Fruit fly (Drosophila melanogaster) whole organism, embryonic: ENCODE data around the gene CG31287.
A peak's percentile ranks its signal among the peaks of the same experiment; 100 is the strongest.

Experiments used
- Bteb2 ChIP-seq: fragments of 200-800 bp; sonication (Bioruptor generic); optimal IDR thresholded peaks from 2 replicates; lab custom pipeline; 2016; ENCODE audit warnings: missing biosample characterization, missing genetic modification characterization
- CG10654 ChIP-seq: fragments of 200-800 bp; sonication (Bioruptor generic); optimal IDR thresholded peaks from 2 replicates; lab custom pipeline; 2016; ENCODE audit warnings: missing biosample characterization, missing genetic modification characterization
- CG13775 ChIP-seq: fragments of 200-800 bp; sonication (Bioruptor generic); optimal IDR thresholded peaks from 3 replicates; lab custom pipeline; 2017; ENCODE audit warnings: missing biosample characterization, mild to moderate bottlenecking, missing genetic modification characterization
- CG15601 ChIP-seq: fragments of 200-800 bp; sonication (Bioruptor generic); optimal IDR thresholded peaks from 3 replicates; lab custom pipeline; 2019; ENCODE audit warnings: missing biosample characterization, mild to moderate bottlenecking, missing genetic modification characterization, moderate library complexity
- CG16813 ChIP-seq: fragments of 200-800 bp; sonication (Bioruptor generic); IDR thresholded peaks from 3 replicates; pipeline ENCODE4 v1.3.6; 2022; ENCODE audit warnings: missing biosample characterization, missing genetic modification characterization; ENCODE audit not compliant: partially characterized antibody
- CG17361 ChIP-seq: fragments of 200-800 bp; sonication (Bioruptor generic); IDR thresholded peaks from 3 replicates; pipeline ENCODE4 v1.3.6; 2022; ENCODE audit warnings: missing biosample characterization, missing genetic modification characterization
- CG18599 ChIP-seq: fragments of 200-800 bp; sonication (Bioruptor generic); optimal IDR thresholded peaks from 3 replicates; lab custom pipeline; 2017; ENCODE audit warnings: missing biosample characterization, missing genetic modification characterization, mild to moderate bottlenecking, moderate library complexity, missing genetic modification reagents
- CG2129 ChIP-seq: fragments of 200-800 bp; sonication (Bioruptor generic); IDR thresholded peaks from 2 replicates; pipeline ENCODE4 v1.3.6; 2022; ENCODE audit warnings: missing biosample characterization, missing genetic modification characterization; ENCODE audit not compliant: partially characterized antibody
- CG2875 ChIP-seq: fragments of 200-800 bp; sonication (Bioruptor generic); optimal IDR thresholded peaks from 2 replicates; lab custom pipeline; 2017; ENCODE audit warnings: missing biosample characterization, mild to moderate bottlenecking, missing genetic modification characterization, missing genetic modification reagents
- CG31365 ChIP-seq: fragments of 200-800 bp; sonication (Bioruptor generic); optimal IDR thresholded peaks from 2 replicates; lab custom pipeline; 2018; ENCODE audit warnings: missing biosample characterization, mild to moderate bottlenecking, missing genetic modification characterization
- CG31388 ChIP-seq: fragments of 200-800 bp; sonication (Bioruptor generic); optimal IDR thresholded peaks from 2 replicates; lab custom pipeline; 2016; ENCODE audit warnings: missing biosample characterization, missing genetic modification characterization
- CG33557 ChIP-seq: fragments of 200-800 bp; sonication (Bioruptor generic); optimal IDR thresholded peaks from 2 replicates; lab custom pipeline; 2019; ENCODE audit warnings: missing biosample characterization, mild to moderate bottlenecking, missing genetic modification characterization, moderate library complexity
- CG34224 ChIP-seq: fragments of 200-800 bp; sonication (Bioruptor generic); IDR thresholded peaks from 3 replicates; pipeline ENCODE4 v1.3.6; 2022; ENCODE audit warnings: missing biosample characterization, missing genetic modification characterization; ENCODE audit not compliant: partially characterized antibody
- CG34376 ChIP-seq: fragments of 200-800 bp; sonication (Bioruptor generic); optimal IDR thresholded peaks from 2 replicates; lab custom pipeline; 2018; ENCODE audit warnings: missing biosample characterization, mild to moderate bottlenecking, missing genetic modification characterization
- CG3995 ChIP-seq: fragments of 200-800 bp; sonication (Bioruptor generic); optimal IDR thresholded peaks from 3 replicates; lab custom pipeline; 2016; ENCODE audit warnings: missing biosample characterization, missing genetic modification characterization
- CG4404 ChIP-seq: fragments of 200-800 bp; sonication (Bioruptor generic); IDR thresholded peaks from 2 replicates; pipeline ENCODE4 v1.3.6; 2022; ENCODE audit warnings: missing biosample characterization, missing genetic modification characterization
- CG6654 ChIP-seq: fragments of 200-800 bp; sonication (Bioruptor generic); optimal IDR thresholded peaks from 2 replicates; lab custom pipeline; 2017; ENCODE audit warnings: missing biosample characterization, mild to moderate bottlenecking, missing genetic modification characterization
- CG7357 ChIP-seq: fragments of 200-800 bp; sonication (Bioruptor generic); IDR thresholded peaks from 3 replicates; pipeline ENCODE4 v1.3.6; 2022; ENCODE audit warnings: missing biosample characterization, missing genetic modification characterization
- CG8359 ChIP-seq: fragments of 200-800 bp; sonication (Bioruptor generic); optimal IDR thresholded peaks from 2 replicates; lab custom pipeline; 2017; ENCODE audit warnings: missing biosample characterization, mild to moderate bottlenecking, missing genetic modification characterization, borderline replicate concordance
- CG8388 ChIP-seq: fragments of 200-800 bp; sonication (Bioruptor generic); optimal IDR thresholded peaks from 2 replicates; lab custom pipeline; 2019; ENCODE audit warnings: missing biosample characterization, mild to moderate bottlenecking, missing genetic modification characterization, moderate library complexity
- Dek ChIP-seq: fragments of 200-800 bp; sonication (Bioruptor generic); optimal IDR thresholded peaks from 3 replicates; lab custom pipeline; 2019; ENCODE audit warnings: missing biosample characterization, mild to moderate bottlenecking, missing genetic modification characterization, moderate library complexity
- ERR ChIP-seq: fragments of 200-800 bp; sonication (Bioruptor generic); optimal IDR thresholded peaks from 2 replicates; lab custom pipeline; 2016; ENCODE audit warnings: missing biosample characterization, missing genetic modification characterization
- Fer1 ChIP-seq: fragments of 200-800 bp; sonication (Bioruptor generic); optimal IDR thresholded peaks from 2 replicates; lab custom pipeline; 2017; ENCODE audit warnings: missing biosample characterization, mild to moderate bottlenecking, missing genetic modification characterization
- H15 ChIP-seq: fragments of 200-800 bp; sonication (Bioruptor generic); IDR thresholded peaks from 3 replicates; pipeline ENCODE4 v1.3.6; 2022; ENCODE audit warnings: missing biosample characterization, missing genetic modification characterization
- Hmr ChIP-seq: fragments of 200-800 bp; sonication (Bioruptor generic); optimal IDR thresholded peaks from 3 replicates; lab custom pipeline; 2017; ENCODE audit warnings: mild to moderate bottlenecking, missing biosample characterization, missing genetic modification reagents, missing genetic modification characterization
- Jarid2 ChIP-seq: fragments of 200-800 bp; sonication (Bioruptor generic); optimal IDR thresholded peaks from 3 replicates; lab custom pipeline; 2017; ENCODE audit warnings: mild to moderate bottlenecking, missing biosample characterization, missing genetic modification reagents, missing genetic modification characterization
- Max ChIP-seq: fragments of 200-800 bp; sonication (Bioruptor generic); optimal IDR thresholded peaks from 2 replicates; lab custom pipeline; 2016; ENCODE audit warnings: missing biosample characterization, mild to moderate bottlenecking, missing genetic modification characterization
- Oaz ChIP-seq: fragments of 200-800 bp; sonication (Bioruptor generic); IDR thresholded peaks from 2 replicates; pipeline ENCODE4 v1.3.6; 2022; ENCODE audit warnings: missing biosample characterization, missing genetic modification characterization
- Side ChIP-seq: fragments of 200-800 bp; sonication (Bioruptor generic); optimal IDR thresholded peaks from 2 replicates; lab custom pipeline; 2016; ENCODE audit warnings: missing biosample characterization, missing genetic modification characterization
- az2 ChIP-seq: fragments of 200-800 bp; sonication (Bioruptor generic); optimal IDR thresholded peaks from 3 replicates; lab custom pipeline; 2016; ENCODE audit warnings: missing biosample characterization, missing genetic modification characterization
- bigmax ChIP-seq: fragments of 200-800 bp; sonication (Bioruptor generic); optimal IDR thresholded peaks from 2 replicates; lab custom pipeline; 2018; ENCODE audit warnings: missing biosample characterization, mild to moderate bottlenecking, missing genetic modification characterization
- cato ChIP-seq: fragments of 200-800 bp; sonication (Bioruptor generic); optimal IDR thresholded peaks from 2 replicates; lab custom pipeline; 2016; ENCODE audit warnings: missing biosample characterization, missing genetic modification characterization, borderline replicate concordance
- chm ChIP-seq: fragments of 200-800 bp; sonication (Bioruptor generic); IDR thresholded peaks from 2 replicates; pipeline ENCODE4 v1.3.6; 2022; ENCODE audit warnings: missing biosample characterization, missing genetic modification characterization
- corto ChIP-seq: fragments of 200-800 bp; sonication (Bioruptor generic); optimal IDR thresholded peaks from 2 replicates; lab custom pipeline; 2016; ENCODE audit warnings: missing biosample characterization, mild to moderate bottlenecking, missing genetic modification characterization, moderate library complexity
- dm ChIP-seq: fragments of 200-800 bp; sonication (Bioruptor generic); optimal IDR thresholded peaks from 3 replicates; lab custom pipeline; 2016; ENCODE audit warnings: missing biosample characterization, missing genetic modification characterization
- ftz-f1 ChIP-seq: fragments of 200-800 bp; sonication (Bioruptor generic); optimal IDR thresholded peaks from 2 replicates; lab custom pipeline; 2016; ENCODE audit warnings: missing biosample characterization, missing genetic modification characterization
- gem ChIP-seq: fragments of 200-800 bp; sonication (Bioruptor generic); optimal IDR thresholded peaks from 2 replicates; lab custom pipeline; 2019; ENCODE audit warnings: missing biosample characterization, mild to moderate bottlenecking, missing genetic modification characterization, moderate library complexity
- hb ChIP-seq: fragments of 200-800 bp; sonication (Bioruptor generic); IDR thresholded peaks from 3 replicates; pipeline ENCODE4 v1.3.6; 2022; ENCODE audit warnings: missing biosample characterization, missing genetic modification characterization; ENCODE audit not compliant: partially characterized antibody
- hkb ChIP-seq, 2 experiments: fragments of 200-800 bp in 1 of 2; fragments of >200 bp in 1 of 2; sonication (Bioruptor generic) in 1 of 2; IDR thresholded peaks in 1 of 2; optimal IDR thresholded peaks in 1 of 2; 2 replicates each; pipeline versions ENCODE4 v1.3.6 to Lab custom; 2017 to 2022; ENCODE audit warnings: missing biosample characterization in 1 of 2, missing genetic modification characterization in 1 of 2
- inv ChIP-seq: fragments of 200-800 bp; sonication (Bioruptor generic); IDR thresholded peaks from 2 replicates; pipeline ENCODE4 v1.3.6; 2022; ENCODE audit warnings: missing biosample characterization, missing genetic modification characterization; ENCODE audit not compliant: partially characterized antibody
- lmd ChIP-seq: fragments of 200-800 bp; sonication (Bioruptor generic); IDR thresholded peaks from 2 replicates; pipeline ENCODE4 v1.3.6; 2022; ENCODE audit warnings: missing biosample characterization, missing genetic modification characterization
- nerfin-1 ChIP-seq: fragments of 200-800 bp; sonication (Bioruptor generic); optimal IDR thresholded peaks from 3 replicates; lab custom pipeline; 2019; ENCODE audit warnings: missing biosample characterization, mild to moderate bottlenecking, missing genetic modification characterization, moderate library complexity
- row ChIP-seq: fragments of 200-800 bp; sonication (Bioruptor generic); IDR thresholded peaks from 3 replicates; pipeline ENCODE4 v1.3.6; 2022; ENCODE audit warnings: missing biosample characterization, missing genetic modification characterization
- tx ChIP-seq: fragments of 200-800 bp; sonication (Bioruptor generic); optimal IDR thresholded peaks from 2 replicates; lab custom pipeline; 2016; ENCODE audit warnings: missing biosample characterization, missing genetic modification characterization
- zen ChIP-seq: fragments of 200-800 bp; sonication (Bioruptor generic); optimal IDR thresholded peaks from 3 replicates; lab custom pipeline; 2018; ENCODE audit warnings: missing biosample characterization, mild to moderate bottlenecking, missing genetic modification characterization, moderate library complexity
- zfh1 ChIP-seq: fragments of 200-800 bp; sonication (Bioruptor generic); IDR thresholded peaks from 3 replicates; pipeline ENCODE4 v1.3.6; 2022; ENCODE audit warnings: missing biosample characterization, missing genetic modification characterization

CG31287 gene

dm6 chr3R:16212859-16213708 is 9.9 kb downstream of the CG31287 start (continued):
- TF ChIP-seq CG15601 (tag; lab: Kevin White, UChicago), result peak; percentile 29
- no peak for TF ChIP-seq hkb (optimal IDR thresholded peaks at IDR 0.05; lab: Kevin White, UChicago)
- TF ChIP-seq hkb (GFP tag; IDR thresholded peaks at IDR 0.05; lab: Robert Waterston, UW), result no peak
- peak; percentile 19 for TF ChIP-seq CG8388 (GFP tag; lab: Kevin White, UChicago)
- no peak for TF ChIP-seq zen (tag; lab: Kevin White, UChicago)
- peak; percentile 45 for TF ChIP-seq Jarid2 (GFP tag; lab: Kevin White, UChicago)
- no peak for TF ChIP-seq CG31365 (tag; lab: Kevin White, UChicago)
- no peak; the same call in 1 of the 2 replicates for TF ChIP-seq lmd
- no peak for TF ChIP-seq hb (GFP tag; lab: Robert Waterston, UW)
- no peak for TF ChIP-seq CG3995
- no peak for TF ChIP-seq zfh1 (GFP tag; lab: Robert Waterston, UW)
- TF ChIP-seq CG2875, result no peak
- TF ChIP-seq CG17361 (GFP tag; lab: Robert Waterston, UW), result peak; percentile 72
- TF ChIP-seq Fer1 (GFP tag; lab: Kevin White, UChicago), result peak; percentile 85
- TF ChIP-seq cato (GFP tag; lab: Kevin White, UChicago), result no peak
- TF ChIP-seq CG7357 (GFP tag; lab: Robert Waterston, UW), result no peak
- no peak for TF ChIP-seq dm (GFP tag; lab: Kevin White, UChicago)
- TF ChIP-seq Max, result peak; percentile 34
- no peak for TF ChIP-seq chm (GFP tag; lab: Robert Waterston, UW)
- no peak for TF ChIP-seq ftz-f1 (GFP tag; lab: Kevin White, UChicago)
- TF ChIP-seq row, result peak; percentile 49
- TF ChIP-seq CG13775 (GFP tag; lab: Kevin White, UChicago), result peak; percentile 9
- no peak for TF ChIP-seq H15 (GFP tag; lab: Robert Waterston, UW)
- no peak for TF ChIP-seq CG10654
- peak; percentile 72 for TF ChIP-seq gem
- TF ChIP-seq corto (GFP tag; lab: Kevin White, UChicago), result no peak
- peak; percentile 21 for TF ChIP-seq Dek (tag; lab: Kevin White, UChicago)

dm6 chr3R:16213792-16214473 is 10.8 kb downstream of the CG31287 start:
- TF ChIP-seq inv (GFP tag; lab: Robert Waterston, UW), result no peak
- no peak for TF ChIP-seq bigmax (GFP tag; lab: Kevin White, UChicago)
- TF ChIP-seq ERR (GFP tag; lab: Kevin White, UChicago), result no peak
- peak; percentile 31 for TF ChIP-seq Fer1 (GFP tag; lab: Kevin White, UChicago)
- TF ChIP-seq CG18599 (GFP tag; lab: Kevin White, UChicago), result peak; percentile 53
- no peak for TF ChIP-seq Side
- no peak for TF ChIP-seq chm (GFP tag; lab: Robert Waterston, UW)
- no peak for TF ChIP-seq nerfin-1 (tag; lab: Kevin White, UChicago)
- no peak for TF ChIP-seq CG16813 (GFP tag; lab: Robert Waterston, UW)
- TF ChIP-seq CG2129 (GFP tag; lab: Robert Waterston, UW), result no peak
- no peak for TF ChIP-seq CG34224 (GFP tag; lab: Robert Waterston, UW)
- TF ChIP-seq az2 (GFP tag; lab: Kevin White, UChicago), result no peak
- no peak for TF ChIP-seq CG34376 (GFP tag; lab: Kevin White, UChicago)
- no peak for TF ChIP-seq CG31388 (GFP tag; lab: Kevin White, UChicago)
- TF ChIP-seq Oaz (GFP tag; lab: Robert Waterston, UW), result no peak
- TF ChIP-seq CG6654 (GFP tag; lab: Kevin White, UChicago), result no peak
- no peak for TF ChIP-seq CG33557 (GFP tag; lab: Kevin White, UChicago)
- TF ChIP-seq CG4404 (GFP tag; lab: Robert Waterston, UW), result no peak
- no peak for TF ChIP-seq tx (GFP tag; lab: Kevin White, UChicago)
- peak; percentile 64; the same call in 2 of the 3 replicates for TF ChIP-seq CG17361 (GFP tag; lab: Robert Waterston, UW)
- no peak for TF ChIP-seq cato (GFP tag; lab: Kevin White, UChicago)
- peak; percentile 57 for TF ChIP-seq Hmr
- TF ChIP-seq CG8359 (GFP tag; lab: Kevin White, UChicago), result no peak
- no peak for TF ChIP-seq Bteb2 (GFP tag; lab: Kevin White, UChicago)
